Fruit fly (Drosophila melanogaster) whole organism, wandering third instar larva: ENCODE measurements around the gene CG3473.

Experiments
- Abd-B ChIP-seq: fragments of >200 bp; optimal IDR thresholded peaks from 2 replicates; lab custom pipeline; 2017; ENCODE audit warnings: missing biosample characterization, missing genetic modification characterization
- CrebA ChIP-seq: fragments of 200-800 bp; sonication (Bioruptor generic); optimal IDR thresholded peaks from 2 replicates; lab custom pipeline; 2016; ENCODE audit warnings: missing biosample characterization, mild to moderate bottlenecking, missing genetic modification characterization, borderline replicate concordance
- Dfd ChIP-seq: fragments of >200 bp; optimal IDR thresholded peaks from 2 replicates; lab custom pipeline; 2017; ENCODE audit warnings: missing biosample characterization, missing genetic modification characterization
- Hr78 ChIP-seq: fragments of >200 bp; optimal IDR thresholded peaks from 2 replicates; lab custom pipeline; 2017; ENCODE audit warnings: missing biosample characterization, missing genetic modification characterization
- Jra ChIP-seq: sonication (Bioruptor generic); optimal IDR thresholded peaks from 2 replicates; lab custom pipeline; 2016; ENCODE audit warnings: missing biosample characterization, missing genetic modification characterization
- Myc ChIP-seq: fragments of >200 bp; optimal IDR thresholded peaks from 2 replicates; lab custom pipeline; 2017
- OdsH ChIP-seq: fragments of 200-800 bp; sonication (Bioruptor generic); optimal IDR thresholded peaks from 2 replicates; lab custom pipeline; 2016; ENCODE audit warnings: missing biosample characterization, mild to moderate bottlenecking, missing genetic modification characterization
- fru ChIP-seq: fragments of 200-800 bp; sonication (Bioruptor generic); optimal IDR thresholded peaks from 3 replicates; lab custom pipeline; 2016; ENCODE audit warnings: missing biosample characterization, mild to moderate bottlenecking, missing genetic modification characterization
- h ChIP-seq: fragments of 200-800 bp; sonication (Bioruptor generic); optimal IDR thresholded peaks from 3 replicates; lab custom pipeline; 2016; ENCODE audit warnings: missing biosample characterization, mild to moderate bottlenecking, missing genetic modification characterization
- psq ChIP-seq: fragments of 200-800 bp; sonication (Bioruptor generic); optimal IDR thresholded peaks from 3 replicates; lab custom pipeline; 2017; ENCODE audit warnings: missing biosample characterization, mild to moderate bottlenecking, missing genetic modification characterization, moderate library complexity
- sage ChIP-seq: fragments of 200-800 bp; sonication (Bioruptor generic); optimal IDR thresholded peaks from 2 replicates; lab custom pipeline; 2016; ENCODE audit warnings: missing biosample characterization, mild to moderate bottlenecking, missing genetic modification characterization
- usp ChIP-seq: fragments of >200 bp; optimal IDR thresholded peaks from 2 replicates; lab custom pipeline; 2017; ENCODE audit warnings: missing biosample characterization, missing genetic modification characterization

- TF ChIP-seq CrebA: no peak
- no peak for TF ChIP-seq h (GFP tag; lab: Kevin White, UChicago)
- TF ChIP-seq Hr78 (GFP tag; lab: Kevin White, UChicago): no peak
- no peak for TF ChIP-seq OdsH (GFP tag; lab: Kevin White, UChicago)
- TF ChIP-seq Dfd (GFP tag; lab: Kevin White, UChicago): no peak
- TF ChIP-seq usp (GFP tag; lab: Kevin White, UChicago): no peak
- no peak for TF ChIP-seq sage
- no peak for TF ChIP-seq psq (GFP tag; lab: Kevin White, UChicago)
- TF ChIP-seq fru (GFP tag; lab: Kevin White, UChicago): no peak
- TF ChIP-seq Myc (lab: Kevin White, UChicago): no peak
- no peak for TF ChIP-seq Jra
- TF ChIP-seq Abd-B (GFP tag; lab: Kevin White, UChicago): no peak
Observed at dm6 chr2L:14523731-14524130, 39.8 kb downstream of the CG3473 start.
